Fruit fly (Drosophila melanogaster): ENCODE measurements around the gene CG11345.

CG11345 gene

DNA sequence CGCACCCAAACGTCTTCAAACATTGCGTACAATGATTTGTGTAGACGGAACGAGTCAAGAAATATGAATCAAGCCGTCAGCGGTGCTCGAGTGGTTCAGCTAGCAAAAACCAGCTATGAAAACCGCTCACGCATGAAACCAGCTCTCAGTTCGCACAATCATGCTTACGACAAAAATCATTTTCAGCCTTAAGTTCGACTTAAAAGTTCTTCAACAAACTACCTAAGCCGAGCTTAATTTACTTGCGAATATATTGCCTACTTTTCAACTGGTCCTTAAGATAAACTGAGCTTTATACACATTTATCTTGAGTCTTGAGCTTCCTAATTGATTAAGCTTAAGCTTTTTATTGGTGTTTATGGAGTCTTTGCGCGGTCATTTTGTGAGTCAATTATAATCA lies 17.8 kb downstream of the CG11345 start (continued):
- no peak for TF ChIP-seq btn (GFP tag; optimal IDR thresholded peaks at IDR 0.05)
- TF ChIP-seq Nf-YC (tag; optimal IDR thresholded peaks at IDR 0.05) = no peak
- no peak for TF ChIP-seq CG9609 (GFP tag; optimal IDR thresholded peaks at IDR 0.05)
- TF ChIP-seq CG6683 (GFP tag; optimal IDR thresholded peaks at IDR 0.05) = no peak
- TF ChIP-seq CG31365 (tag; optimal IDR thresholded peaks at IDR 0.05) = no peak
- TF ChIP-seq trem (tag; optimal IDR thresholded peaks at IDR 0.05) = no peak
- TF ChIP-seq NC2α (GFP tag; optimal IDR thresholded peaks at IDR 0.05) = no peak
- TF ChIP-seq CG10209 (GFP tag; optimal IDR thresholded peaks at IDR 0.05) = no peak
- no peak for TF ChIP-seq lbe (GFP tag; optimal IDR thresholded peaks at IDR 0.05)
- TF ChIP-seq CG15514 (GFP tag; optimal IDR thresholded peaks at IDR 0.05) = peak; percentile 97
- no peak for TF ChIP-seq CG31441 (GFP tag; IDR thresholded peaks at IDR 0.05)
- no peak for TF ChIP-seq CG15601 (tag; optimal IDR thresholded peaks at IDR 0.05)
- TF ChIP-seq Dll (GFP tag; IDR thresholded peaks at IDR 0.05; ENCODE audit: partially characterized antibody) = 0 out of 4 replicates have a peak, but pooled peaks have one; percentile 17
- TF ChIP-seq jumu (GFP tag; optimal IDR thresholded peaks at IDR 0.05) = no peak
- no peak for TF ChIP-seq CG13296 (GFP tag; optimal IDR thresholded peaks at IDR 0.05)
- TF ChIP-seq CG7745 (tag; optimal IDR thresholded peaks at IDR 0.05) = peak; percentile 69
- no peak for TF ChIP-seq tx (GFP tag; optimal IDR thresholded peaks at IDR 0.05)
- TF ChIP-seq Sin3A (optimal IDR thresholded peaks at IDR 0.05) = no peak
- TF ChIP-seq HLH4C (GFP tag; IDR thresholded peaks at IDR 0.05; ENCODE audit: partially characterized antibody) = no peak
- TF ChIP-seq Jarid2 (GFP tag; optimal IDR thresholded peaks at IDR 0.05) = no peak
- no peak for TF ChIP-seq bigmax (GFP tag; optimal IDR thresholded peaks at IDR 0.05)
- TF ChIP-seq ase (GFP tag; IDR thresholded peaks at IDR 0.05) = no peak
- no peak for TF ChIP-seq jigr1 (GFP tag; IDR thresholded peaks at IDR 0.05)
- TF ChIP-seq Sry-β (GFP tag; optimal IDR thresholded peaks at IDR 0.05) = peak; percentile 64
- no peak for TF ChIP-seq psq (GFP tag; optimal IDR thresholded peaks at IDR 0.05)
- no peak for TF ChIP-seq Ada2b (GFP tag; IDR thresholded peaks at IDR 0.05)
- 0 out of 2 replicates have a peak, but pooled peaks have one; percentile 5 for TF ChIP-seq CG7372 (GFP tag; IDR thresholded peaks at IDR 0.05)
- no peak for TF ChIP-seq slbo (GFP tag; IDR thresholded peaks at IDR 0.05)
- TF ChIP-seq crol (GFP tag; IDR thresholded peaks at IDR 0.05) = no peak
- TF ChIP-seq CG12299 (tag; optimal IDR thresholded peaks at IDR 0.05) = no peak
- no peak for TF ChIP-seq ATbp (GFP tag; optimal IDR thresholded peaks at IDR 0.05)
- TF ChIP-seq unc-4 (GFP tag; IDR thresholded peaks at IDR 0.05; ENCODE audit: partially characterized antibody) = 0 out of 2 replicates have a peak, but pooled peaks have one; percentile 16
- no peak for TF ChIP-seq row (GFP tag; IDR thresholded peaks at IDR 0.05)
- no peak for TF ChIP-seq tin (GFP tag; optimal IDR thresholded peaks at IDR 0.05)
- no peak for TF ChIP-seq HLH3B (GFP tag; IDR thresholded peaks at IDR 0.05)
- no peak for TF ChIP-seq CG1024 (GFP tag; IDR thresholded peaks at IDR 0.05)
- no peak for TF ChIP-seq CG17802 (tag; optimal IDR thresholded peaks at IDR 0.05)
- no peak for TF ChIP-seq CG17361 (GFP tag; IDR thresholded peaks at IDR 0.05)

DNA sequence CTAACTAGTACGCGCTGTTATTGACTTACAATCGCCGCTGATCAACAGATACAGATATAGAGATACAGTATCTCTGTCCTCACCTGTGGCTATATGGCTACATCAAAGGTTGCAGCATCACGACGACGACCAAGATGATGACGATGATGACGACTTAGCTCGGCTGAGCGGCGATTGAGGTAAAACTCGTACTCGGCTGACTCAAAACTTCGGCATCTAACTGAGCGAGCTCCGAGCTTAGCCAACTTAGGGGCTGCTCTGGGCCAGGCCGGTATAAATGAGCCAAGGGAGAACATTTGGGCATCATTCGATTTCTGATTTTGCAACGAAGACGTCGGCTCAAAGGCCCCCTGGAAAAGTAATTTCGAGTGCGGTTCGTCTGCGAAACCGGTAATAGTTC lies 21.5 kb downstream of the CG11345 start, which contains the start of gene CG15021:
CG15021 (plus strand) TSS at position 301 of the 400 bp plus-strand sequence.
- TF ChIP-seq CG10979 (tag; optimal IDR thresholded peaks at IDR 0.05) (no peak), gt (GFP tag; IDR thresholded peaks at IDR 0.05) (no peak), CG13624 (GFP tag; optimal IDR thresholded peaks at IDR 0.05) (no peak), Doc2 (GFP tag; IDR thresholded peaks at IDR 0.05) (no peak), pita (GFP tag; optimal IDR thresholded peaks at IDR 0.05) (no peak), sd (tag; optimal IDR thresholded peaks at IDR 0.05) (peak; percentile 12), Scr (GFP tag; IDR thresholded peaks at IDR 0.05; ENCODE audit: partially characterized antibody) (no peak), maf-S (GFP tag; optimal IDR thresholded peaks at IDR 0.05) (no peak), schlank (tag; optimal IDR thresholded peaks at IDR 0.05) (no peak), CG34224 (GFP tag; IDR thresholded peaks at IDR 0.05; ENCODE audit: partially characterized antibody) (0 out of 3 replicates have a peak, but pooled peaks have one; percentile 22), CG6854 (GFP tag; optimal IDR thresholded peaks at IDR 0.05) (no peak), Deaf1 (tag; optimal IDR thresholded peaks at IDR 0.05) (peak; percentile 57), gem (tag; optimal IDR thresholded peaks at IDR 0.05) (no peak), Oaz (GFP tag; IDR thresholded peaks at IDR 0.05) (no peak), CG12659 (GFP tag; optimal IDR thresholded peaks at IDR 0.05) (no peak)
